In genomic region chr2L:20681648-20682098, dm6 we compare ENCODE assay signal across 1 fruit fly cellular context.
TF ChIP-seq lines count a peak whose summit lies in the region.

Cen (minus strand) TSS chr2L:20681846.

TF ChIP-seq in whole organism, embryonic, 481 proteins besides CTCF, POLR2A, EP300 and RAD21 (continued from another document and continues in another):
- TF ChIP-seq ci (GFP tag; IDR thresholded peaks at IDR 0.05; lab: Robert Waterston, UW) (no peak; the same call in 2 of the 3 replicates), hth (optimal IDR thresholded peaks at IDR 0.05; lab: Kevin White, UChicago) (no peak), ro (GFP tag; IDR thresholded peaks at IDR 0.05; lab: Robert Waterston, UW) (no peak), nerfin-2 (GFP tag; IDR thresholded peaks at IDR 0.05; lab: Robert Waterston, UW; ENCODE audit: partially characterized antibody) (no peak), CG17612 (GFP tag; IDR thresholded peaks at IDR 0.05; lab: Robert Waterston, UW) (no peak), tio (GFP tag; optimal IDR thresholded peaks at IDR 0.05; lab: Kevin White, UChicago) (peak; percentile 46), CG7271 (tag; optimal IDR thresholded peaks at IDR 0.05; lab: Kevin White, UChicago) (peak; percentile 1), CG12104 (GFP tag; optimal IDR thresholded peaks at IDR 0.05; lab: Kevin White, UChicago) (peak; percentile 30), Chrac-16 (GFP tag; optimal IDR thresholded peaks at IDR 0.05; lab: Kevin White, UChicago) (peak; percentile 20), Camta (GFP tag; optimal IDR thresholded peaks at IDR 0.05; lab: Kevin White, UChicago) (peak; percentile 48), run (tag; optimal IDR thresholded peaks at IDR 0.05; lab: Kevin White, UChicago) (no peak), chn (GFP tag; optimal IDR thresholded peaks at IDR 0.05; lab: Kevin White, UChicago) (peak; percentile 48), CG10147 (GFP tag; optimal IDR thresholded peaks at IDR 0.05; lab: Kevin White, UChicago) (no peak), YL-1 (GFP tag; optimal IDR thresholded peaks at IDR 0.05; lab: Kevin White, UChicago) (no peak), CG1602 (GFP tag; optimal IDR thresholded peaks at IDR 0.05; lab: Kevin White, UChicago) (peak; percentile 30), phol (tag; optimal IDR thresholded peaks at IDR 0.05; lab: Kevin White, UChicago) (peak; percentile 20), dpn (GFP tag; optimal IDR thresholded peaks at IDR 0.05; lab: Kevin White, UChicago) (peak; percentile 22 to 39), sna (GFP tag; IDR thresholded peaks at IDR 0.05; lab: Robert Waterston, UW; ENCODE audit: partially characterized antibody) (no peak), Poxn (GFP tag; IDR thresholded peaks at IDR 0.05; lab: Robert Waterston, UW) (no peak), ara (GFP tag; IDR thresholded peaks at IDR 0.05; lab: Robert Waterston, UW) (no peak), bcd (GFP tag; optimal IDR thresholded peaks at IDR 0.05; lab: Kevin White, UChicago) (peak; percentile 39), H2.0 (GFP tag; IDR thresholded peaks at IDR 0.05; lab: Robert Waterston, UW) (peak; percentile 45), CG17568 (GFP tag; optimal IDR thresholded peaks at IDR 0.05; lab: Kevin White, UChicago) (no peak), az2 (GFP tag; optimal IDR thresholded peaks at IDR 0.05; lab: Kevin White, UChicago) (peak; percentile 18), vfl (GFP tag; optimal IDR thresholded peaks at IDR 0.05; lab: Kevin White, UChicago) (no peak), BtbVII (GFP tag; optimal IDR thresholded peaks at IDR 0.05; lab: Kevin White, UChicago) (no peak), Hr3 (GFP tag; optimal IDR thresholded peaks at IDR 0.05; lab: Kevin White, UChicago) (peak; percentile 13), CG30403 (GFP tag; optimal IDR thresholded peaks at IDR 0.05; lab: Kevin White, UChicago) (peak; percentile 50), CG17361 (GFP tag; IDR thresholded peaks at IDR 0.05; lab: Robert Waterston, UW) (no peak; the same call in 2 of the 3 replicates), scrt (GFP tag; optimal IDR thresholded peaks at IDR 0.05; lab: Kevin White, UChicago) (no peak), Aef1 (GFP tag; IDR thresholded peaks at IDR 0.05; lab: Robert Waterston, UW) (peak; percentile 45; the same call in 1 of the 3 replicates), odd (GFP tag; optimal IDR thresholded peaks at IDR 0.05; lab: Kevin White, UChicago) (no peak), Deaf1 (tag; optimal IDR thresholded peaks at IDR 0.05; lab: Kevin White, UChicago) (no peak), Nf-YB (GFP tag; optimal IDR thresholded peaks at IDR 0.05; lab: Kevin White, UChicago) (no peak), pfk (GFP tag; optimal IDR thresholded peaks at IDR 0.05; lab: Kevin White, UChicago) (no peak), CG2116 (GFP tag; optimal IDR thresholded peaks at IDR 0.05; lab: Kevin White, UChicago) (peak; percentile 9), grn (GFP tag; optimal IDR thresholded peaks at IDR 0.05; lab: Kevin White, UChicago) (no peak), sd (tag; optimal IDR thresholded peaks at IDR 0.05; lab: Kevin White, UChicago) (no peak), CG12155 (GFP tag; optimal IDR thresholded peaks at IDR 0.05; lab: Kevin White, UChicago) (peak; percentile 26), unc-4 (GFP tag; IDR thresholded peaks at IDR 0.05; lab: Robert Waterston, UW; ENCODE audit: partially characterized antibody) (no peak), CG13424 (tag; optimal IDR thresholded peaks at IDR 0.05; lab: Kevin White, UChicago) (peak; percentile 23), Dip3 (GFP tag; optimal IDR thresholded peaks at IDR 0.05; lab: Kevin White, UChicago) (peak; percentile 53), ken (GFP tag; IDR thresholded peaks at IDR 0.05; lab: Robert Waterston, UW) (peak; percentile 63; the same call in 1 of the 3 replicates), Sox102F (GFP tag; optimal IDR thresholded peaks at IDR 0.05; lab: Kevin White, UChicago) (peak; percentile 47), prd (optimal IDR thresholded peaks at IDR 0.05; lab: Kevin White, UChicago) (no peak), prd (GFP tag; IDR thresholded peaks at IDR 0.05; lab: Robert Waterston, UW) (0 out of 3 replicates have a peak, but pooled peaks have one; percentile 21), wek (GFP tag; optimal IDR thresholded peaks at IDR 0.05; lab: Kevin White, UChicago) (peak; percentile 86), fd96Cb (tag; optimal IDR thresholded peaks at IDR 0.05; lab: Kevin White, UChicago) (no peak), MBD-R2 (GFP tag; IDR thresholded peaks at IDR 0.05; lab: Robert Waterston, UW) (peak; percentile 40; the same call in 1 of the 2 replicates), kah (GFP tag; optimal IDR thresholded peaks at IDR 0.05; lab: Kevin White, UChicago) (no peak), zfh1 (GFP tag; IDR thresholded peaks at IDR 0.05; lab: Robert Waterston, UW) (peak; percentile 41; the same call in 1 of the 3 replicates), Eip74EF (GFP tag; optimal IDR thresholded peaks at IDR 0.05; lab: Kevin White, UChicago) (no peak), CG4328 (GFP tag; optimal IDR thresholded peaks at IDR 0.05; lab: Kevin White, UChicago) (no peak), seq (GFP tag; IDR thresholded peaks at IDR 0.05; lab: Robert Waterston, UW) (peak; percentile 12; the same call in 1 of the 2 replicates), her (GFP tag; optimal IDR thresholded peaks at IDR 0.05; lab: Kevin White, UChicago) (no peak), Max (GFP tag; optimal IDR thresholded peaks at IDR 0.05; lab: Kevin White, UChicago) (peak; percentile 28), MESR4 (GFP tag; optimal IDR thresholded peaks at IDR 0.05; lab: Kevin White, UChicago) (no peak), cato (GFP tag; optimal IDR thresholded peaks at IDR 0.05; lab: Kevin White, UChicago; ENCODE audit: borderline replicate concordance) (peak; percentile 13), dmrt11E (tag; optimal IDR thresholded peaks at IDR 0.05; lab: Kevin White, UChicago) (peak; percentile 40), CG3065 (GFP tag; optimal IDR thresholded peaks at IDR 0.05; lab: Kevin White, UChicago) (no peak), toy (GFP tag; IDR thresholded peaks at IDR 0.05; lab: Robert Waterston, UW) (no peak), pb (GFP tag; optimal IDR thresholded peaks at IDR 0.05; lab: Kevin White, UChicago) (no peak), Mad (GFP tag; optimal IDR thresholded peaks at IDR 0.05; lab: Kevin White, UChicago) (peak; percentile 23), CoRest (tag; optimal IDR thresholded peaks at IDR 0.05; lab: Kevin White, UChicago) (peak; percentile 48), CG4617 (GFP tag; optimal IDR thresholded peaks at IDR 0.05; lab: Kevin White, UChicago; ENCODE audit: borderline replicate concordance) (no peak), Abd-B (GFP tag; optimal IDR thresholded peaks at IDR 0.05; lab: Kevin White, UChicago) (no peak), klu (GFP tag; IDR thresholded peaks at IDR 0.05; lab: Robert Waterston, UW) (no peak), lab (GFP tag; optimal IDR thresholded peaks at IDR 0.05; lab: Kevin White, UChicago) (no peak), crol (GFP tag; IDR thresholded peaks at IDR 0.05; lab: Robert Waterston, UW) (no peak), knrl (GFP tag; IDR thresholded peaks at IDR 0.05; lab: Robert Waterston, UW; ENCODE audit: partially characterized antibody) (no peak), slou (GFP tag; optimal IDR thresholded peaks at IDR 0.05; lab: Kevin White, UChicago) (peak; percentile 9), CG17802 (tag; optimal IDR thresholded peaks at IDR 0.05; lab: Kevin White, UChicago) (no peak), CG30431 (GFP tag; optimal IDR thresholded peaks at IDR 0.05; lab: Kevin White, UChicago) (peak; percentile 13), eyg (GFP tag; optimal IDR thresholded peaks at IDR 0.05; lab: Kevin White, UChicago) (peak; percentile 13), E2f1 (GFP tag; IDR thresholded peaks at IDR 0.05; lab: Robert Waterston, UW) (no peak), CG16813 (GFP tag; IDR thresholded peaks at IDR 0.05; lab: Robert Waterston, UW; ENCODE audit: partially characterized antibody) (no peak), tx (GFP tag; optimal IDR thresholded peaks at IDR 0.05; lab: Kevin White, UChicago) (no peak), Nf-YA (GFP tag; IDR thresholded peaks at IDR 0.05; lab: Robert Waterston, UW) (no peak), C15 (GFP tag; IDR thresholded peaks at IDR 0.05; lab: Robert Waterston, UW) (no peak), CG17359 (tag; optimal IDR thresholded peaks at IDR 0.05; lab: Kevin White, UChicago) (no peak), CG8281 (tag; optimal IDR thresholded peaks at IDR 0.05; lab: Kevin White, UChicago) (no peak), CG12219 (GFP tag; optimal IDR thresholded peaks at IDR 0.05; lab: Kevin White, UChicago) (no peak), pho (GFP tag; optimal IDR thresholded peaks at IDR 0.05; lab: Kevin White, UChicago) (peak; percentile 25), NC2β (GFP tag; optimal IDR thresholded peaks at IDR 0.05; lab: Kevin White, UChicago) (peak; percentile 43), zfh2 (GFP tag; optimal IDR thresholded peaks at IDR 0.05; lab: Kevin White, UChicago) (peak; percentile 41), CG2678 (tag; optimal IDR thresholded peaks at IDR 0.05; lab: Kevin White, UChicago) (no peak), CG1647 (GFP tag; optimal IDR thresholded peaks at IDR 0.05; lab: Kevin White, UChicago) (peak; percentile 15), TFAM (GFP tag; optimal IDR thresholded peaks at IDR 0.05; lab: Kevin White, UChicago) (no peak), Hsf (GFP tag; optimal IDR thresholded peaks at IDR 0.05; lab: Kevin White, UChicago) (peak; percentile 48), CG8089 (GFP tag; optimal IDR thresholded peaks at IDR 0.05; lab: Kevin White, UChicago) (peak; percentile 10), ssp (GFP tag; IDR thresholded peaks at IDR 0.05; lab: Robert Waterston, UW) (peak; percentile 36; the same call in 1 of the 2 replicates), CG9932 (GFP tag; IDR thresholded peaks at IDR 0.05; lab: Robert Waterston, UW) (peak; percentile 51; the same call in 1 of the 2 replicates), Optix (GFP tag; IDR thresholded peaks at IDR 0.05; lab: Robert Waterston, UW) (no peak), Myb (GFP tag; optimal IDR thresholded peaks at IDR 0.05; lab: Kevin White, UChicago) (peak; percentile 16), CG13894 (tag; optimal IDR thresholded peaks at IDR 0.05; lab: Kevin White, UChicago) (no peak), gfzf (GFP tag; optimal IDR thresholded peaks at IDR 0.05; lab: Kevin White, UChicago) (peak; percentile 59), abd-A (tag; optimal IDR thresholded peaks at IDR 0.05; lab: Kevin White, UChicago) (no peak), CG18011 (GFP tag; optimal IDR thresholded peaks at IDR 0.05; lab: Kevin White, UChicago) (no peak), Ada2b (GFP tag; IDR thresholded peaks at IDR 0.05; lab: Robert Waterston, UW) (peak; percentile 53; the same call in 1 of the 2 replicates), amos (GFP tag; IDR thresholded peaks at IDR 0.05; lab: Robert Waterston, UW; ENCODE audit: partially characterized antibody) (no peak), Xbp1 (GFP tag; optimal IDR thresholded peaks at IDR 0.05; lab: Kevin White, UChicago) (peak; percentile 39), Oli (tag; optimal IDR thresholded peaks at IDR 0.05; lab: Kevin White, UChicago) (peak; percentile 25), CG18619 (GFP tag; optimal IDR thresholded peaks at IDR 0.05; lab: Kevin White, UChicago) (peak; percentile 21), Sin3A (optimal IDR thresholded peaks at IDR 0.05; lab: Kevin White, UChicago) (no peak), Sry-β (GFP tag; optimal IDR thresholded peaks at IDR 0.05; lab: Kevin White, UChicago) (no peak), corto (GFP tag; optimal IDR thresholded peaks at IDR 0.05; lab: Kevin White, UChicago) (no peak), Ptx1 (GFP tag; IDR thresholded peaks at IDR 0.05; lab: Robert Waterston, UW) (peak; percentile 56; the same call in 1 of the 2 replicates), lmd (GFP tag; IDR thresholded peaks at IDR 0.05; lab: Robert Waterston, UW) (peak; percentile 54; the same call in 1 of the 2 replicates), sisA (GFP tag; IDR thresholded peaks at IDR 0.05; lab: Robert Waterston, UW) (no peak), Hmr (GFP tag; optimal IDR thresholded peaks at IDR 0.05; lab: Kevin White, UChicago) (peak; percentile 43), pan (optimal IDR thresholded peaks at IDR 0.05; lab: Kevin White, UChicago) (no peak), pan (GFP tag; optimal IDR thresholded peaks at IDR 0.05 in 1 of 2, IDR thresholded peaks at IDR 0.05 in 1 of 2) (peak in 1 of 2 experiments; percentile 5), pnt (GFP tag; optimal IDR thresholded peaks at IDR 0.05; lab: Kevin White, UChicago) (no peak), gem (tag; optimal IDR thresholded peaks at IDR 0.05; lab: Kevin White, UChicago) (no peak), esg (GFP tag; conservative IDR thresholded peaks at IDR 0.05; lab: Robert Waterston, UW) (0 out of 2 replicates have a peak, but pooled peaks have one; percentile 15), CG11085 (GFP tag; IDR thresholded peaks at IDR 0.05; lab: Robert Waterston, UW) (no peak), ftz-f1 (GFP tag; optimal IDR thresholded peaks at IDR 0.05; lab: Kevin White, UChicago) (no peak), CkIIα-i1 (GFP tag; IDR thresholded peaks at IDR 0.05; lab: Robert Waterston, UW) (no peak), insv (GFP tag; optimal IDR thresholded peaks at IDR 0.05; lab: Kevin White, UChicago) (no peak), org-1 (GFP tag; optimal IDR thresholded peaks at IDR 0.05; lab: Kevin White, UChicago) (no peak), Rfx (GFP tag; IDR thresholded peaks at IDR 0.05; lab: Robert Waterston, UW) (peak; percentile 60), bbx (GFP tag; IDR thresholded peaks at IDR 0.05; lab: Robert Waterston, UW; ENCODE audit: partially characterized antibody) (no peak), ATbp (GFP tag; optimal IDR thresholded peaks at IDR 0.05; lab: Kevin White, UChicago) (no peak), CG8359 (GFP tag; optimal IDR thresholded peaks at IDR 0.05; lab: Kevin White, UChicago; ENCODE audit: borderline replicate concordance) (no peak), CG4820 (GFP tag; optimal IDR thresholded peaks at IDR 0.05; lab: Kevin White, UChicago) (no peak), trem (tag; optimal IDR thresholded peaks at IDR 0.05; lab: Kevin White, UChicago) (peak; percentile 13), Dbx (GFP tag; IDR thresholded peaks at IDR 0.05; lab: Robert Waterston, UW) (no peak), B-H1 (GFP tag; IDR thresholded peaks at IDR 0.05; lab: Robert Waterston, UW) (no peak), CG9817 (tag; optimal IDR thresholded peaks at IDR 0.05; lab: Kevin White, UChicago) (peak; percentile 1), CG2120 (GFP tag; optimal IDR thresholded peaks at IDR 0.05; lab: Kevin White, UChicago) (peak; percentile 63), CG10959 (GFP tag; IDR thresholded peaks at IDR 0.05; lab: Robert Waterston, UW) (no peak), CG12659 (GFP tag; optimal IDR thresholded peaks at IDR 0.05; lab: Kevin White, UChicago) (peak; percentile 47), yki (optimal IDR thresholded peaks at IDR 0.05; lab: Kevin White, UChicago) (no peak)
